Worm (Caenorhabditis elegans): ENCODE results near the gene C25F9.16.

C25F9.16 gene

ce11 chrV:19433806-19434437 is at the start of gene C25F9.16:
TSS of gene C25F9.16 (plus strand) at chrV:19434387.
- TF ChIP-seq F33H1.4 (GFP tag; IDR thresholded peaks at IDR 0.05) (no peak), cebp-1 (GFP tag; IDR thresholded peaks at IDR 0.05) (peak; percentile 61; the same call in 1 of the 2 replicates), cebp-1 (tag; optimal IDR thresholded peaks at IDR 0.05) (peak; percentile 72)

DNA sequence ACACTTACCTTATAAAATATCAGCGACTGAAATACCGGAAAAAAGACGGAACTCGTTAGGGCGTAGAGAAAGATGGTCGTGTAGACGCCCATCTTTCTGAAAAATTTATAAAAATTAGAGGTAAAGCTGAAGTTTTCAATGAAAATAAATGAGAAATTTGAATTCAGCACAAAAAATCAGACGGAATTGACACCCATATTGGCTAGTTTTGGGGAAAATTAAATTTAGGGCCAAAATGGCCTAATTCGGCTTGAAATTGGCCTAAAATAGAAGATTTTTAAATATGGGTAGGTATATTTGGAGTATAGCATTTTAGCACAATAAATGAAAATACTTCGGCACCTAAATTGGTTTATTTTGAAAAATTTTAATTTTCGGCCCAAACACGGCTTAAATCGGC is 44.2 kb upstream of the C25F9.16 start, which contains the start of gene slcr-46.2:
TSS of gene slcr-46.2 (minus strand) at position 101 of the 400 bp plus-strand sequence.
- TF ChIP-seq cebp-2 (GFP tag; IDR thresholded peaks at IDR 0.05) = no peak

- peak; percentile 76 for TF ChIP-seq hmg-1.2 (GFP tag; IDR thresholded peaks at IDR 0.05)
- no peak for TF ChIP-seq ceh-40 (GFP tag; IDR thresholded peaks at IDR 0.05)
- no peak for TF ChIP-seq hlh-12 (tag; optimal IDR thresholded peaks at IDR 0.05)
- TF ChIP-seq rpc-1 (optimal IDR thresholded peaks at IDR 0.05) = no peak
- TF ChIP-seq rpc-1 (tag; optimal IDR thresholded peaks at IDR 0.05) = no peak
Measured at ce11 chrV:19391242-19391641, 42.9 kb upstream of the C25F9.16 start.

ce11 chrV:19394750-19395149 is 39.4 kb upstream of the C25F9.16 start, which contains the start of gene C25F9.8:
TSS of gene C25F9.8 (plus strand) at chrV:19395050.
- TF ChIP-seq mxl-1 (tag; optimal IDR thresholded peaks at IDR 0.05) (no peak), madf-6 (GFP tag; IDR thresholded peaks at IDR 0.05) (no peak), ceh-100 (GFP tag; IDR thresholded peaks at IDR 0.05) (no peak), akir-1 (GFP tag; optimal IDR thresholded peaks at IDR 0.05) (no peak), tbx-9 (tag; optimal IDR thresholded peaks at IDR 0.05; ENCODE audit: borderline replicate concordance) (no peak), mcd-1 (GFP tag; IDR thresholded peaks at IDR 0.05) (no peak), tbp1 (GFP tag; optimal IDR thresholded peaks at IDR 0.05) (peak; percentile 35), rpc-1 (optimal IDR thresholded peaks at IDR 0.05) (no peak), rpc-1 (tag; optimal IDR thresholded peaks at IDR 0.05) (peak; percentile 46), ztf-28 (GFP tag; IDR thresholded peaks at IDR 0.05) (no peak), B0035.1 (tag; optimal IDR thresholded peaks at IDR 0.05) (no peak)

- TF ChIP-seq lin-26 (GFP tag; IDR thresholded peaks at IDR 0.05) = no peak
- TF ChIP-seq zim-3 (tag; optimal IDR thresholded peaks at IDR 0.05) = no peak
- TF ChIP-seq rpc-1 (optimal IDR thresholded peaks at IDR 0.05) = peak; percentile 22
- peak; percentile 66 for TF ChIP-seq rpc-1 (tag; optimal IDR thresholded peaks at IDR 0.05)
- peak; percentile 4 for TF ChIP-seq ztf-18 (tag; optimal IDR thresholded peaks at IDR 0.05)
- peak; percentile 78 for TF ChIP-seq tbp1 (GFP tag; optimal IDR thresholded peaks at IDR 0.05)
- TF ChIP-seq B0261.1 (tag; optimal IDR thresholded peaks at IDR 0.05) = peak; percentile 37
- TF ChIP-seq Y79H2A.3 (GFP tag; conservative IDR thresholded peaks at IDR 0.05) = no peak
Measured at ce11 chrV:19396576-19397313, 37.4 kb upstream of the C25F9.16 start.

DNA sequence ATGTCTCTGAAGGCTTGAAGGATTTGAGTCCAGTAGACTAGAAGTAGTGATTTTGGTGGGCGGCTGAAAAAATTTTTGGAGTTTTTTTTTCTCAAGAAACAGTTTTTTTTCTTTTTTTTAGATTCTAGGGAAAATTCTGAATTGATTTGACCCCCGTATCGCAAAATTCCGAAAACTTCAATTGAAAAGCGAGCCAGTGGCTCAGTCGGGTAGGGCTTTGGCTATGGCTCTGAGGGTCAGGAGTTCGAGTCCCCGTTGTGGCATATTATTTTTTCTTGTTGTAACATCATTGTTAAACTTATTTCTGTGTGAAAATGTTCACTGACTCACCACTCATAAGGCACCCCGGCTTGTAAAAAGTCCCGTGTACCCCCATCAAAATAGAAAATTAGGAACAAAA is 35.8 kb upstream of the C25F9.16 start:
- TF ChIP-seq rpc-1 (optimal IDR thresholded peaks at IDR 0.05) (peak; percentile 8), rpc-1 (tag; optimal IDR thresholded peaks at IDR 0.05) (peak; percentile 56), tbp1 (GFP tag; optimal IDR thresholded peaks at IDR 0.05) (peak; percentile 64), egrh-3 (GFP tag; IDR thresholded peaks at IDR 0.05) (no peak), madf-8 (GFP tag; conservative IDR thresholded peaks at IDR 0.05) (no peak)

DNA sequence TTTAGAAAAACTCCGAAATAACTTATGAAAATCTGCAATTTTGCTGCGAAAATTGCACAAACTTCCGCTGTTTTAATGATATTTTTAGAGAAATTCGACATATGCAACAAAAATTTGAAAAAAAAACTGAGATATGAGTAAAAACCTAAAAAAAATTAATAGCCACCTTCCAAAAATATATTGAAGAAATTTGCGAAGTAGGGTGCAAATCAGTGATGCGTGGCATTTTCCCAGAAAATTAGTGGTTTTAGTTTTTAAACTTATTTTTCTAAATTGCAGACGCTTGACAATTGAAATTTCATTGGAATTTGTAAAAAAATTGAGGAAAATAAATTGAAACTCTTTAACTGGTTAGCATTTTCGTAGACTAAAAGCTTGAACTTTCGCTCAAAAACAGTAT is 35.3 kb upstream of the C25F9.16 start, which contains the start of gene C25F9.13:
TSS of gene C25F9.13 (minus strand) at position 101 of the 400 bp plus-strand sequence.
- TF ChIP-seq K12H6.12 (tag; optimal IDR thresholded peaks at IDR 0.05) (no peak), K11D2.4 (GFP tag; IDR thresholded peaks at IDR 0.05) (no peak), snpc-1.1 (tag; optimal IDR thresholded peaks at IDR 0.05; ENCODE audit: insufficient read depth) (no peak), ets-4 (GFP tag; optimal IDR thresholded peaks at IDR 0.05) (no peak), dpff-1 (tag; optimal IDR thresholded peaks at IDR 0.05) (no peak), zfh-2 (GFP tag; conservative IDR thresholded peaks at IDR 0.05) (no peak), hlh-12 (tag; optimal IDR thresholded peaks at IDR 0.05) (no peak), hmg-1.2 (GFP tag; IDR thresholded peaks at IDR 0.05) (no peak), lin-40 (tag; optimal IDR thresholded peaks at IDR 0.05) (no peak), dox-1 (GFP tag; IDR thresholded peaks at IDR 0.05) (no peak), mxl-1 (tag; optimal IDR thresholded peaks at IDR 0.05) (no peak)
